Worm (Caenorhabditis elegans) whole organism, mixed stage, embryonic: ENCODE measurements around the gene C25G4.7.

Source experiments
- lsy-2 ChIP-seq: fragments of 150-350 bp; optimal IDR thresholded peaks from 2 replicates; lab custom pipeline; 2014; ENCODE audit warnings: missing biosample characterization, missing genetic modification characterization
- nhr-237 ChIP-seq: fragments of 150-350 bp; optimal IDR thresholded peaks from 2 replicates; lab custom pipeline; 2014; ENCODE audit warnings: missing biosample characterization, missing genetic modification characterization
- snpc-4 ChIP-seq: fragments of 150-350 bp; optimal IDR thresholded peaks from 2 replicates; lab custom pipeline; 2014; ENCODE audit warnings: missing biosample characterization, missing genetic modification characterization
- unc-62 ChIP-seq: fragments of 150-350 bp; optimal IDR thresholded peaks from 2 replicates; lab custom pipeline; 2014; ENCODE audit warnings: missing biosample characterization, missing genetic modification reagents, missing genetic modification characterization

DNA sequence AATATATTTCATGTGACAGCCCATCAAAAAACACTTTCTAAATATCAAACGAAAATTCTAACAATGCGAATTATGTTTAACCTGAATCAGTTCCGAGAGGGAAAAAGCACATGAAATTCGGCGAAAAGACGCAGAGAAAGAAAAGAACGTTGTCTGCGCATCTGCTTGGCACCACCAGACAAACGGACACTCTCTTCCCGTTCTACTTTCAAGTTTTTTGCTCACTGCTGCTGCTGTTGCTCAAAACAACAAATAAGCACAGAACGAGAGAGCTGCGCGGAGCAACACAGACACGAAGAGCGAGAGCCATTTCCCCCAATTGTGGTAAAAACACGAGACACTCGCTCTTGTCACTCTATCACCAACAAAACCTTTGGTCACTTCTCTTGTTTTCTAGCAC, 8.1 kb downstream of the C25G4.7 start:
- TF ChIP-seq lsy-2 (tag; lab: Kevin White, UChicago), result no peak
- no peak for TF ChIP-seq snpc-4 (tag; lab: Kevin White, UChicago)
- TF ChIP-seq nhr-237 (tag; lab: Kevin White, UChicago), result no peak
- no peak for TF ChIP-seq unc-62 (GFP tag; lab: Kevin White, UChicago)
